Worm (Caenorhabditis elegans): ENCODE data around the gene ZK686.2.

Gene ZK686.2

ce11 chrIII:7767415-7767814, 1.6 kb upstream of the ZK686.2 start, which contains the start of gene ZK686.5:
TSS of gene ZK686.5 (minus strand) at chrIII:7767515.
- no peak for TF ChIP-seq tra-4 (tag; optimal IDR thresholded peaks at IDR 0.05)
- no peak for TF ChIP-seq aly-1 (tag; optimal IDR thresholded peaks at IDR 0.05)
- no peak for TF ChIP-seq flt-1 (GFP tag; IDR thresholded peaks at IDR 0.05)
- no peak for TF ChIP-seq sea-1 (GFP tag; conservative IDR thresholded peaks at IDR 0.05)
- no peak for TF ChIP-seq B0310.2 (tag; optimal IDR thresholded peaks at IDR 0.05)
- no peak for TF ChIP-seq ets-7 (tag; optimal IDR thresholded peaks at IDR 0.05)
- TF ChIP-seq tbx-37 (GFP tag; conservative IDR thresholded peaks at IDR 0.05) = no peak
- no peak for TF ChIP-seq hnd-1 (tag; optimal IDR thresholded peaks at IDR 0.05)
- no peak for TF ChIP-seq F13C5.2 (tag; optimal IDR thresholded peaks at IDR 0.05)
- TF ChIP-seq scrt-1 (GFP tag; IDR thresholded peaks at IDR 0.05) = no peak
- TF ChIP-seq ama-1 (optimal IDR thresholded peaks at IDR 0.05) = no peak
- TF ChIP-seq hmg-4 (GFP tag; optimal IDR thresholded peaks at IDR 0.05) = no peak

ce11 chrIII:7763503-7763902, 2.3 kb downstream of the ZK686.2 start, which contains the start of gene mtx-2:
TSS of gene mtx-2 (minus strand) at chrIII:7763603.
- no peak for TF ChIP-seq tbx-11 (GFP tag; IDR thresholded peaks at IDR 0.05)

ce11 chrIII:7762250-7762649, 3.6 kb downstream of the ZK686.2 start:
- TF ChIP-seq F13C5.2 (tag; optimal IDR thresholded peaks at IDR 0.05) = no peak
- TF ChIP-seq sea-1 (GFP tag; conservative IDR thresholded peaks at IDR 0.05) = no peak
- TF ChIP-seq hnd-1 (tag; optimal IDR thresholded peaks at IDR 0.05) = no peak
- no peak for TF ChIP-seq pes-1 (GFP tag; IDR thresholded peaks at IDR 0.05)
- no peak for TF ChIP-seq tbx-11 (GFP tag; IDR thresholded peaks at IDR 0.05)
- TF ChIP-seq scrt-1 (GFP tag; IDR thresholded peaks at IDR 0.05) = no peak
- TF ChIP-seq hmg-4 (GFP tag; optimal IDR thresholded peaks at IDR 0.05) = no peak
- no peak for TF ChIP-seq tbx-37 (GFP tag; conservative IDR thresholded peaks at IDR 0.05)
- no peak for TF ChIP-seq B0310.2 (tag; optimal IDR thresholded peaks at IDR 0.05)
- TF ChIP-seq ceh-36 (tag; optimal IDR thresholded peaks at IDR 0.05) = no peak
- TF ChIP-seq aly-1 (tag; optimal IDR thresholded peaks at IDR 0.05) = no peak
- TF ChIP-seq ets-7 (tag; optimal IDR thresholded peaks at IDR 0.05) = no peak
- TF ChIP-seq flt-1 (GFP tag; IDR thresholded peaks at IDR 0.05) = no peak
- no peak for TF ChIP-seq hmbx-1 (tag; optimal IDR thresholded peaks at IDR 0.05)

- TF ChIP-seq hnd-1 (tag; optimal IDR thresholded peaks at IDR 0.05) (no peak), sea-1 (GFP tag; conservative IDR thresholded peaks at IDR 0.05) (no peak), tbx-37 (GFP tag; conservative IDR thresholded peaks at IDR 0.05) (no peak), ceh-36 (tag; optimal IDR thresholded peaks at IDR 0.05) (no peak), B0310.2 (tag; optimal IDR thresholded peaks at IDR 0.05) (no peak)
Measured at ce11 chrIII:7758562-7758961, 7.3 kb downstream of the ZK686.2 start, which contains the start of gene pcp-1. TSS of gene pcp-1 (plus strand) at chrIII:7758903.

ce11 chrIII:7754348-7754747, 11.5 kb downstream of the ZK686.2 start, which contains the start of gene cdh-3:
TSS of gene cdh-3 (minus strand) at chrIII:7754448.
- TF ChIP-seq ceh-13 (GFP tag; optimal IDR thresholded peaks at IDR 0.05) (no peak), B0310.2 (tag; optimal IDR thresholded peaks at IDR 0.05) (no peak), tbx-37 (GFP tag; conservative IDR thresholded peaks at IDR 0.05) (no peak), tra-4 (tag; optimal IDR thresholded peaks at IDR 0.05) (no peak), tbx-11 (GFP tag; IDR thresholded peaks at IDR 0.05) (no peak), aly-1 (tag; optimal IDR thresholded peaks at IDR 0.05) (no peak), hnd-1 (tag; optimal IDR thresholded peaks at IDR 0.05) (no peak), sea-1 (GFP tag; conservative IDR thresholded peaks at IDR 0.05) (no peak)

- TF ChIP-seq B0310.2 (tag; optimal IDR thresholded peaks at IDR 0.05) (no peak), hnd-1 (tag; optimal IDR thresholded peaks at IDR 0.05) (no peak), hmbx-1 (tag; optimal IDR thresholded peaks at IDR 0.05) (no peak), ceh-13 (GFP tag; optimal IDR thresholded peaks at IDR 0.05) (no peak), flt-1 (GFP tag; IDR thresholded peaks at IDR 0.05) (no peak), tbx-11 (GFP tag; IDR thresholded peaks at IDR 0.05) (no peak), ceh-36 (tag; optimal IDR thresholded peaks at IDR 0.05) (no peak), hmg-4 (GFP tag; optimal IDR thresholded peaks at IDR 0.05) (no peak), pes-1 (GFP tag; IDR thresholded peaks at IDR 0.05) (no peak), sea-1 (GFP tag; conservative IDR thresholded peaks at IDR 0.05) (no peak)
Measured at ce11 chrIII:7743183-7743582, 22.7 kb downstream of the ZK686.2 start.

- TF ChIP-seq tbx-37 (GFP tag; conservative IDR thresholded peaks at IDR 0.05) (no peak), tra-4 (tag; optimal IDR thresholded peaks at IDR 0.05) (no peak), hmbx-1 (tag; optimal IDR thresholded peaks at IDR 0.05) (no peak), ceh-36 (tag; optimal IDR thresholded peaks at IDR 0.05) (no peak), hmg-4 (GFP tag; optimal IDR thresholded peaks at IDR 0.05) (no peak), hnd-1 (tag; optimal IDR thresholded peaks at IDR 0.05) (no peak), flt-1 (GFP tag; IDR thresholded peaks at IDR 0.05) (no peak), tbx-11 (GFP tag; IDR thresholded peaks at IDR 0.05) (no peak), ceh-13 (GFP tag; optimal IDR thresholded peaks at IDR 0.05) (no peak), sea-1 (GFP tag; conservative IDR thresholded peaks at IDR 0.05) (no peak), aly-1 (tag; optimal IDR thresholded peaks at IDR 0.05) (no peak), B0310.2 (tag; optimal IDR thresholded peaks at IDR 0.05) (no peak), ama-1 (optimal IDR thresholded peaks at IDR 0.05) (no peak)
Measured at ce11 chrIII:7737646-7738258, 28.1 kb downstream of the ZK686.2 start.

ce11 chrIII:7736806-7737205, 29.0 kb downstream of the ZK686.2 start:
- TF ChIP-seq ceh-13 (GFP tag; optimal IDR thresholded peaks at IDR 0.05) = no peak
- TF ChIP-seq ama-1 (optimal IDR thresholded peaks at IDR 0.05) = peak; percentile 60
- TF ChIP-seq B0310.2 (tag; optimal IDR thresholded peaks at IDR 0.05) = peak; percentile 47

Measured in whole organism, early embryonic.